Worm (Caenorhabditis elegans): ENCODE data around the gene F59A6.13.

ce11 chrII:5039912-5040311 is 17.3 kb downstream of the F59A6.13 start, which contains the start of gene golg-2:
- TF ChIP-seq hrde-1 (tag; optimal IDR thresholded peaks at IDR 0.05; ENCODE audit: borderline replicate concordance) (no peak), ceh-40 (GFP tag; IDR thresholded peaks at IDR 0.05) (no peak), snpc-4 (GFP tag; optimal IDR thresholded peaks at IDR 0.05) (no peak), snpc-4 (tag; optimal IDR thresholded peaks at IDR 0.05) (no peak), madf-6 (GFP tag; IDR thresholded peaks at IDR 0.05) (no peak), madf-3 (GFP tag; IDR thresholded peaks at IDR 0.05) (no peak), efl-1 (GFP tag; optimal IDR thresholded peaks at IDR 0.05) (no peak), egl-44 (GFP tag; IDR thresholded peaks at IDR 0.05) (no peak)
